Worm (Caenorhabditis elegans) whole organism, young adult: Measurements from ENCODE around the gene vha-2.
A peak's percentile ranks its signal among the peaks of the same experiment; 100 is the strongest.

Experiments
- B0035.1 ChIP-seq: sonication (generic microtip); optimal IDR thresholded peaks from 2 replicates; lab custom pipeline; 2016; ENCODE audit warnings: missing genetic modification characterization, mild to moderate bottlenecking, missing compliant biosample characterization, missing genotype, missing genetic modification reagents
- B0336.3 ChIP-seq: fragments of 200-800 bp; sonication (Bioruptor generic); IDR thresholded peaks from 2 replicates; pipeline ENCODE4 v1.3.6; 2022; ENCODE audit warnings: missing genetic modification characterization, missing compliant biosample characterization
- D2030.7 ChIP-seq: fragments of 200-800 bp; sonication (Bioruptor generic); IDR thresholded peaks from 2 replicates; pipeline ENCODE4 v1.3.6; 2022; ENCODE audit warnings: missing genetic modification reagents, missing genetic modification characterization, missing compliant biosample characterization
- F22D6.2 ChIP-seq: sonication (generic microtip); optimal IDR thresholded peaks from 2 replicates; lab custom pipeline; 2016; ENCODE audit warnings: mild to moderate bottlenecking, missing genetic modification characterization, missing compliant biosample characterization
- F23B12.7 ChIP-seq: sonication (generic microtip); optimal IDR thresholded peaks from 2 replicates; lab custom pipeline; 2017; ENCODE audit warnings: missing genetic modification characterization, mild to moderate bottlenecking, missing compliant biosample characterization, antibody characterized with exemption, moderate library complexity; ENCODE audit not compliant: insufficient read depth
- F33H1.4 ChIP-seq: fragments of 200-800 bp; sonication (Bioruptor generic); IDR thresholded peaks from 2 replicates; pipeline ENCODE4 v1.3.6; 2022; ENCODE audit warnings: missing genetic modification reagents, missing genetic modification characterization, missing compliant biosample characterization
- F52B5.7 ChIP-seq: sonication (generic microtip); optimal IDR thresholded peaks from 2 replicates; lab custom pipeline; 2016; ENCODE audit warnings: mild to moderate bottlenecking, missing genetic modification characterization, missing compliant biosample characterization
- F55B11.4 ChIP-seq: sonication (generic microtip); optimal IDR thresholded peaks from 2 replicates; lab custom pipeline; 2016; ENCODE audit warnings: missing compliant biosample characterization, missing genetic modification characterization, borderline replicate concordance; ENCODE audit not compliant: insufficient read depth
- Y67H2A.10 ChIP-seq: fragments of 200-800 bp; sonication (Bioruptor generic); conservative IDR thresholded peaks from 2 replicates; pipeline ENCODE4 v1.3.6; 2022; ENCODE audit warnings: missing genetic modification reagents, missing genetic modification characterization, missing compliant biosample characterization
- ama-1 ChIP-seq, 3 experiments: fragments of 150-350 bp in 1 of 3; sonication (generic microtip) in 2 of 3; optimal IDR thresholded peaks; 2 replicates each; lab custom pipeline; 2014 to 2018; ENCODE audit warnings: missing biosample characterization in 2 of 3, missing genetic modification characterization in 2 of 3, missing genetic modification reagents in 2 of 3
- atf-7 ChIP-seq: sonication (generic microtip); optimal IDR thresholded peaks from 2 replicates; lab custom pipeline; 2017; ENCODE audit warnings: mild to moderate bottlenecking, missing genetic modification characterization, missing compliant biosample characterization
- athp-1 ChIP-seq: sonication (generic microtip); optimal IDR thresholded peaks from 2 replicates; lab custom pipeline; 2017; ENCODE audit warnings: mild to moderate bottlenecking, missing genetic modification characterization, missing compliant biosample characterization
- bed-1 ChIP-seq: fragments of 200-800 bp; sonication (Bioruptor generic); IDR thresholded peaks from 2 replicates; pipeline ENCODE4 v1.3.6; 2022; ENCODE audit warnings: missing genetic modification reagents, missing genetic modification characterization, missing compliant biosample characterization
- ceh-100 ChIP-seq: fragments of 200-800 bp; sonication (Bioruptor generic); IDR thresholded peaks from 2 replicates; pipeline ENCODE4 v1.3.6; 2022; ENCODE audit warnings: missing genetic modification reagents, missing genetic modification characterization, missing compliant biosample characterization
- ceh-27 ChIP-seq: fragments of 200-800 bp; sonication (Bioruptor generic); optimal IDR thresholded peaks from 2 replicates; lab custom pipeline; 2018; ENCODE audit warnings: mild to moderate bottlenecking, missing genetic modification characterization, moderate library complexity, missing compliant biosample characterization
- ceh-40 ChIP-seq: fragments of 200-800 bp; sonication (Bioruptor generic); IDR thresholded peaks from 2 replicates; pipeline ENCODE4 v1.3.6; 2022; ENCODE audit warnings: missing genetic modification characterization, missing compliant biosample characterization
- ceh-91 ChIP-seq: fragments of 200-800 bp; sonication (Bioruptor generic); IDR thresholded peaks from 2 replicates; pipeline ENCODE4 v1.3.6; 2022; ENCODE audit warnings: missing genetic modification reagents, missing genetic modification characterization, missing compliant biosample characterization
- dox-1 ChIP-seq: fragments of 200-800 bp; sonication (Bioruptor generic); IDR thresholded peaks from 2 replicates; pipeline ENCODE4 v1.3.6; 2022; ENCODE audit warnings: missing genetic modification reagents, missing genetic modification characterization, missing compliant biosample characterization
- efl-1 ChIP-seq: fragments of 150-350 bp; optimal IDR thresholded peaks from 2 replicates; lab custom pipeline; 2014; ENCODE audit warnings: missing biosample characterization, missing genetic modification reagents, missing genetic modification characterization
- egl-44 ChIP-seq: fragments of 200-800 bp; sonication (Bioruptor generic); IDR thresholded peaks from 2 replicates; pipeline ENCODE4 v1.3.6; 2022; ENCODE audit warnings: missing genetic modification reagents, missing genetic modification characterization, missing compliant biosample characterization
- ekl-4 ChIP-seq: fragments of 200-800 bp; sonication (Bioruptor generic); IDR thresholded peaks from 2 replicates; pipeline ENCODE4 v1.3.6; 2022; ENCODE audit warnings: missing genetic modification reagents, missing genetic modification characterization, missing compliant biosample characterization
- hlh-26 ChIP-seq: fragments of 200-800 bp; sonication (Bioruptor generic); conservative IDR thresholded peaks from 2 replicates; pipeline ENCODE4 v1.3.6; 2022; ENCODE audit warnings: missing genetic modification reagents, missing genetic modification characterization, missing compliant biosample characterization
- hmg-1.2 ChIP-seq: fragments of 200-800 bp; sonication (Bioruptor generic); IDR thresholded peaks from 2 replicates; pipeline ENCODE4 v1.3.6; 2022; ENCODE audit warnings: missing genetic modification reagents, missing genetic modification characterization, missing compliant biosample characterization
- hmg-20 ChIP-seq: fragments of 200-800 bp; sonication (Bioruptor generic); IDR thresholded peaks from 2 replicates; pipeline ENCODE4 v1.3.6; 2022; ENCODE audit warnings: missing genetic modification reagents, missing genetic modification characterization, missing compliant biosample characterization
- hrde-1 ChIP-seq: sonication (generic microtip); optimal IDR thresholded peaks from 2 replicates; lab custom pipeline; 2016; ENCODE audit warnings: missing genetic modification characterization, mild to moderate bottlenecking, missing compliant biosample characterization, moderate library complexity, missing genotype, missing genetic modification reagents, borderline replicate concordance
- hsf-1 ChIP-seq: fragments of 200-800 bp; sonication (Bioruptor generic); IDR thresholded peaks from 2 replicates; pipeline ENCODE4 v1.3.6; 2022; ENCODE audit warnings: missing genetic modification reagents, missing genetic modification characterization, missing compliant biosample characterization
- lin-40 ChIP-seq: sonication (generic microtip); optimal IDR thresholded peaks from 2 replicates; lab custom pipeline; 2016; ENCODE audit warnings: missing genetic modification characterization, mild to moderate bottlenecking, missing compliant biosample characterization, missing genotype, missing genetic modification reagents
- lin-54 ChIP-seq: fragments of 200-800 bp; sonication (Bioruptor generic); optimal IDR thresholded peaks from 2 replicates; lab custom pipeline; 2018; ENCODE audit warnings: mild to moderate bottlenecking, missing genetic modification characterization, missing compliant biosample characterization
- lir-1 ChIP-seq: fragments of 200-800 bp; sonication (Bioruptor generic); conservative IDR thresholded peaks from 2 replicates; pipeline ENCODE4 v1.3.6; 2022; ENCODE audit warnings: missing genetic modification reagents, missing genetic modification characterization, missing compliant biosample characterization
- lsl-1 ChIP-seq: fragments of 200-800 bp; sonication (Bioruptor generic); optimal IDR thresholded peaks from 2 replicates; lab custom pipeline; 2018; ENCODE audit warnings: mild to moderate bottlenecking, missing genetic modification characterization, moderate library complexity, missing compliant biosample characterization
- madf-10 ChIP-seq: sonication (generic microtip); optimal IDR thresholded peaks from 2 replicates; lab custom pipeline; 2016; ENCODE audit warnings: mild to moderate bottlenecking, missing genetic modification characterization, missing compliant biosample characterization
- mel-28 ChIP-seq: sonication (generic microtip); optimal IDR thresholded peaks from 2 replicates; lab custom pipeline; 2016; ENCODE audit warnings: borderline replicate concordance, mild to moderate bottlenecking, missing genetic modification characterization, missing compliant biosample characterization
- mxl-1 ChIP-seq: sonication (generic microtip); optimal IDR thresholded peaks from 2 replicates; lab custom pipeline; 2016; ENCODE audit warnings: missing genetic modification characterization, missing compliant biosample characterization
- nhr-120 ChIP-seq: fragments of 200-800 bp; sonication (Bioruptor generic); IDR thresholded peaks from 2 replicates; pipeline ENCODE4 v1.3.6; 2022; ENCODE audit warnings: missing genetic modification characterization, missing compliant biosample characterization
- nhr-179 ChIP-seq: sonication (generic microtip); optimal IDR thresholded peaks from 2 replicates; lab custom pipeline; 2016; ENCODE audit warnings: mild to moderate bottlenecking, missing genetic modification characterization, missing compliant biosample characterization
- nhr-90 ChIP-seq: sonication (generic microtip); optimal IDR thresholded peaks from 2 replicates; lab custom pipeline; 2016; ENCODE audit warnings: missing genotype, mild to moderate bottlenecking, missing genetic modification characterization, missing compliant biosample characterization
- rcor-1 ChIP-seq: fragments of 200-800 bp; sonication (Bioruptor generic); IDR thresholded peaks from 2 replicates; pipeline ENCODE4 v1.3.6; 2022; ENCODE audit warnings: missing genetic modification reagents, missing genetic modification characterization, missing compliant biosample characterization
- rpc-1 ChIP-seq, 2 experiments: fragments of 150-350 bp in 1 of 2; sonication (generic microtip) in 1 of 2; optimal IDR thresholded peaks; 2 replicates each; lab custom pipeline; 2014 to 2018; ENCODE audit warnings: missing biosample characterization in 1 of 2, missing genetic modification characterization in 1 of 2, missing genetic modification reagents in 1 of 2, missing genotype in 1 of 2
- snpc-1.3 ChIP-seq: sonication (generic microtip); optimal IDR thresholded peaks from 2 replicates; lab custom pipeline; 2017; ENCODE audit warnings: missing genetic modification characterization, mild to moderate bottlenecking, missing compliant biosample characterization, antibody characterized with exemption, moderate library complexity, missing genotype, missing genetic modification reagents; ENCODE audit not compliant: insufficient read depth
- somi-1 ChIP-seq: fragments of 200-800 bp; sonication (Bioruptor generic); optimal IDR thresholded peaks from 2 replicates; lab custom pipeline; 2018; ENCODE audit warnings: mild to moderate bottlenecking, missing genetic modification characterization, missing compliant biosample characterization
- sptf-2 ChIP-seq: fragments of 200-800 bp; sonication (Bioruptor generic); optimal IDR thresholded peaks from 2 replicates; lab custom pipeline; 2018; ENCODE audit warnings: mild to moderate bottlenecking, missing genetic modification characterization, missing compliant biosample characterization
- tbp1 ChIP-seq: fragments of 200-800 bp; sonication (Bioruptor generic); optimal IDR thresholded peaks from 2 replicates; lab custom pipeline; 2018; ENCODE audit warnings: mild to moderate bottlenecking, missing genetic modification characterization, missing compliant biosample characterization
- tlf-1 ChIP-seq: fragments of 200-800 bp; sonication (Bioruptor generic); optimal IDR thresholded peaks from 2 replicates; lab custom pipeline; 2018; ENCODE audit warnings: mild to moderate bottlenecking, missing genetic modification characterization, missing compliant biosample characterization
- zfh-2 ChIP-seq: fragments of 200-800 bp; sonication (Bioruptor generic); conservative IDR thresholded peaks from 2 replicates; pipeline ENCODE4 v1.3.6; 2022; ENCODE audit warnings: missing genetic modification reagents, missing genetic modification characterization, missing compliant biosample characterization
- zim-3 ChIP-seq: sonication (generic microtip); optimal IDR thresholded peaks from 2 replicates; lab custom pipeline; 2017; ENCODE audit warnings: mild to moderate bottlenecking, missing genetic modification characterization, moderate library complexity, missing compliant biosample characterization
- ztf-26 ChIP-seq: sonication (generic microtip); optimal IDR thresholded peaks from 2 replicates; lab custom pipeline; 2017; ENCODE audit warnings: missing genetic modification characterization, missing compliant biosample characterization
- ztf-6 ChIP-seq: fragments of 200-800 bp; sonication (Bioruptor generic); IDR thresholded peaks from 2 replicates; pipeline ENCODE4 v1.3.6; 2022; ENCODE audit warnings: missing genetic modification reagents, missing genetic modification characterization, missing compliant biosample characterization

Gene vha-2

DNA sequence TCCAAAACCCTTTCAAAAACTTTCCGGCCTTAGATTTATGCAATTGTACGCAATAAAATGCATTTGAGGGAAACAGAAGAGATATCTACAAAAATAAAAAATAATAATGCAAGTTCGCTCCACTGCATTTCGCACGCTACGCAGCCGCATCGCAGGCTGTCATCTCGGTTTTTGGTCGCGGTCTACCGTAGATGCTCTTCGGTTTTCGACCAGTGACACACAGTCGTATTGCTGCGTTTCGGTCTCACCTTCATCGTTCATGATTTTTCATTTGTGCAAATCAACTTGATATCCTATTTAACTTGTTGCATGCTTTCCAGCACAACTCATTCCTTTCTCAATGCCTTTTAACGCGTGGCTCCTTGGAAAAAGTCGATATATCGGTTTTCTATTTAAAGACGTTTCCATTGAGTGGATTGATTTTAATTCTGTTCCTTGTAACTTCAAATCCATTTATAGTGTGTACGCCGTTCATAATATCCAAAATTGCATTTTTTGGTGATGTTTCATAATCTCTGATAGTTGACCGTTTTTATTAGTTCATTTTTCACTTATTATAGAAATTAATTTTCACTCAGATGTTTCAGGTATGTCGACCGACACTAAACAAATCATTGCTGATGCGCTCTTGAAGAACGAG, 1.2 kb upstream of the vha-2 start, which contains the start of gene vha-1 (continued):
- TF ChIP-seq mel-28 (tag; lab: Kevin White, UChicago) (no peak), zfh-2 (GFP tag; lab: Robert Waterston, UW) (peak; percentile 55; the same call in 1 of the 2 replicates), ztf-6 (GFP tag; lab: Robert Waterston, UW) (0 out of 2 replicates have a peak, but pooled peaks have one; percentile 45), dox-1 (GFP tag; lab: Robert Waterston, UW) (peak; percentile 88), somi-1 (GFP tag; lab: Kevin White, UChicago) (peak; percentile 31), snpc-1.3 (tag; lab: Kevin White, UChicago) (peak; percentile 0), ceh-91 (GFP tag; lab: Robert Waterston, UW) (no peak), tbp1 (GFP tag; lab: Kevin White, UChicago) (peak; percentile 62), B0035.1 (tag; lab: Kevin White, UChicago) (no peak), hrde-1 (tag; lab: Kevin White, UChicago) (no peak), rpc-1 (optimal IDR thresholded peaks at IDR 0.05; lab: Kevin White, UChicago) (no peak), rpc-1 (tag; optimal IDR thresholded peaks at IDR 0.05; lab: Kevin White, UChicago) (no peak), ceh-27 (peak; percentile 87), nhr-90 (peak; percentile 76), B0336.3 (GFP tag; lab: Robert Waterston, UW) (0 out of 2 replicates have a peak, but pooled peaks have one; percentile 54), tlf-1 (GFP tag; lab: Kevin White, UChicago) (peak; percentile 66), sptf-2 (GFP tag; lab: Kevin White, UChicago) (no peak), lin-54 (GFP tag; lab: Kevin White, UChicago) (peak; percentile 70), F23B12.7 (peak; percentile 54), ekl-4 (GFP tag; lab: Robert Waterston, UW) (peak; percentile 97), F52B5.7 (tag; lab: Kevin White, UChicago) (no peak), F22D6.2 (no peak), ama-1 (optimal IDR thresholded peaks at IDR 0.05; lab: Kevin White, UChicago) (peak; percentile 55), ama-1 (GFP tag; optimal IDR thresholded peaks at IDR 0.05; lab: Kevin White, UChicago) (peak in 1 of 2 experiments; percentile 4), athp-1 (tag; lab: Kevin White, UChicago) (peak; percentile 61), lir-1 (GFP tag; lab: Robert Waterston, UW) (no peak), atf-7 (tag; lab: Kevin White, UChicago) (peak; percentile 8), lin-40 (tag; lab: Kevin White, UChicago) (peak; percentile 76), ztf-26 (tag; lab: Kevin White, UChicago) (peak; percentile 67), hsf-1 (GFP tag; lab: Robert Waterston, UW) (no peak), nhr-179 (tag; lab: Kevin White, UChicago) (no peak), efl-1 (peak; percentile 27), hmg-1.2 (GFP tag; lab: Robert Waterston, UW) (peak; percentile 41; the same call in 1 of the 2 replicates), egl-44 (GFP tag; lab: Robert Waterston, UW) (no peak), D2030.7 (GFP tag; lab: Robert Waterston, UW) (peak; percentile 47; the same call in 1 of the 2 replicates), nhr-120 (GFP tag; lab: Robert Waterston, UW) (no peak), mxl-1 (tag; lab: Kevin White, UChicago) (no peak), hlh-26 (no peak), bed-1 (no peak), hmg-20 (GFP tag; lab: Robert Waterston, UW) (no peak), madf-10 (tag; lab: Kevin White, UChicago) (peak; percentile 52), zim-3 (no peak), lsl-1 (GFP tag; lab: Kevin White, UChicago) (peak; percentile 67), F55B11.4 (tag; lab: Kevin White, UChicago) (no peak), F33H1.4 (GFP tag; lab: Robert Waterston, UW) (peak; percentile 34), rcor-1 (GFP tag; lab: Robert Waterston, UW) (peak; percentile 77; the same call in 1 of the 2 replicates), ceh-100 (peak; percentile 77), Y67H2A.10 (GFP tag; lab: Robert Waterston, UW) (peak; percentile 93), ceh-40 (GFP tag; lab: Robert Waterston, UW) (no peak)
